Fruit fly (Drosophila melanogaster) whole organism: ENCODE measurements around the gene CG17549.

Experiments
- psq ChIP-seq: fragments of >200 bp; optimal IDR thresholded peaks from 2 replicates; lab custom pipeline; 2017
- usp ChIP-seq: fragments of >200 bp; optimal IDR thresholded peaks from 2 replicates; lab custom pipeline; 2017; ENCODE audit warnings: missing biosample characterization, missing genetic modification characterization, mixed read lengths

DNA sequence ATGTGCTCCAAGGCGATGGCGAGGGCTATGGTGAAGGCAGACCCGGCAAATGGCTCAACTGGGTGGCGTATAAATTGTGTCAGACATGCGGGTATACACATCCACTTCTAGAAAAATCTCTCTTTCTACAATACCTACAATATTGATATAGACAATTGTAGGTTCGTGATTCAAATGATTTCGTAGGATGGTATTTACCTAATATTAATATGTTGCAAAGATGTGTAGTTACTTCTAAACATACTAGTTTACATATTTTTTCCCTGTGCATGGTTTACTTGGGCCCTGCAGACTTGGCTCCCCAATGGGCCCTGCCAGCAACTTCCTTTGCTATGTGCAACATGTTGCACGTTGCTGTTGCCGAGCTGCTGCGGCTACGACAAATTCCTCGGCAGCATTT lies 47.9 kb downstream of the CG17549 start:
- TF ChIP-seq psq (lab: Kevin White, UChicago) (no peak), usp (GFP tag; lab: Kevin White, UChicago) (no peak)
